Worm (Caenorhabditis elegans): ENCODE results near the gene C04A11.5.

DNA sequence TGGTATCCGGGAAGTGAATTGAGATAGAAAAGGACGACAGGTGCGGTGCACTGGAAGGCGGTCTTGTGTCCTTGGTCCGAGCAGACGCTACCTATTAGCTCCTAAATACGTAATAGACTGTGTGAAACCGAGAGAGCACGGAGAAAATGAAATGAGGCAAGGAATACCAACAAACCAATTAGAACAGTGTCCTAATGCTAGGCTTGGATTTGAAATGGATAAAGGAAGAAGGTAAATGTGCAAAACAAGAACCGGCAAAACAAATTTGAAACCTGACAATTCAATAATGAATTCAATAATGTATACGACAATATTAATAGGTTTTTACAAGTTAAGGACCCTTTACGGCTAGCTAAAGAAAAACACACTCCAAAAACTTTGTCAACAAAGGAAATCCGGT, 4.3 kb downstream of the C04A11.5 start, which contains the start of gene C04A11.2:
- TF ChIP-seq sea-1 (GFP tag; conservative IDR thresholded peaks at IDR 0.05) (no peak), ceh-13 (GFP tag; optimal IDR thresholded peaks at IDR 0.05) (no peak), hmg-4 (GFP tag; optimal IDR thresholded peaks at IDR 0.05) (no peak), pes-1 (GFP tag; IDR thresholded peaks at IDR 0.05) (no peak), ama-1 (optimal IDR thresholded peaks at IDR 0.05) (no peak)
